Fruit fly (Drosophila melanogaster): Measurements from ENCODE around the gene CG15475.

The CG15475 gene

dm6 chr2L:20640617-20641016 lies 26.3 kb downstream of the CG15475 start, which contains the start of gene Sfp38D:
TSS of gene Sfp38D (plus strand) at chr2L:20640917.
- no peak for TF ChIP-seq CG10631 (GFP tag; optimal IDR thresholded peaks at IDR 0.05)
- no peak for TF ChIP-seq CG15336 (GFP tag; IDR thresholded peaks at IDR 0.05)
- no peak for TF ChIP-seq Eip75B (GFP tag; optimal IDR thresholded peaks at IDR 0.05)
- no peak for TF ChIP-seq Gug (GFP tag; IDR thresholded peaks at IDR 0.05)
- TF ChIP-seq topi (GFP tag; optimal IDR thresholded peaks at IDR 0.05): no peak
- no peak for TF ChIP-seq fkh (GFP tag; optimal IDR thresholded peaks at IDR 0.05)
- no peak for TF ChIP-seq CG1621 (tag; optimal IDR thresholded peaks at IDR 0.05)
- TF ChIP-seq CG4318 (GFP tag; optimal IDR thresholded peaks at IDR 0.05): no peak
- TF ChIP-seq Ets21C (GFP tag; optimal IDR thresholded peaks at IDR 0.05): no peak
- TF ChIP-seq lz (GFP tag; optimal IDR thresholded peaks at IDR 0.05): no peak

- TF ChIP-seq fkh (GFP tag; optimal IDR thresholded peaks at IDR 0.05) (no peak), CG15336 (GFP tag; IDR thresholded peaks at IDR 0.05) (no peak), CG6808 (GFP tag; optimal IDR thresholded peaks at IDR 0.05) (no peak), CG1621 (tag; optimal IDR thresholded peaks at IDR 0.05) (no peak), acj6 (GFP tag; optimal IDR thresholded peaks at IDR 0.05) (no peak), Gug (GFP tag; IDR thresholded peaks at IDR 0.05) (no peak), CG9139 (GFP tag; optimal IDR thresholded peaks at IDR 0.05) (no peak), CG11902 (GFP tag; optimal IDR thresholded peaks at IDR 0.05) (no peak), CG16779 (tag; optimal IDR thresholded peaks at IDR 0.05) (no peak), OdsH (GFP tag; optimal IDR thresholded peaks at IDR 0.05) (no peak), ss (GFP tag; optimal IDR thresholded peaks at IDR 0.05) (no peak), Smox (GFP tag; optimal IDR thresholded peaks at IDR 0.05) (no peak), pdm3 (GFP tag; optimal IDR thresholded peaks at IDR 0.05) (no peak), CG8319 (GFP tag; optimal IDR thresholded peaks at IDR 0.05) (no peak), Hr39 (GFP tag; optimal IDR thresholded peaks at IDR 0.05) (no peak), esn (GFP tag; optimal IDR thresholded peaks at IDR 0.05) (no peak)
Observed at dm6 chr2L:20643144-20643543, 28.8 kb downstream of the CG15475 start, which contains the start of gene CG17470. TSS of gene CG17470 (minus strand) at chr2L:20643244.

dm6 chr2L:20645394-20645869 lies 31.1 kb downstream of the CG15475 start, which contains the start of the genes phr6-4 and CG2608:
TSS of gene phr6-4 (minus strand) at chr2L:20645791.
TSS of gene CG2608 (plus strand) at chr2L:20645822.
- TF ChIP-seq cyc (GFP tag; optimal IDR thresholded peaks at IDR 0.05): peak; percentile 92
- TF ChIP-seq Hr38 (GFP tag; optimal IDR thresholded peaks at IDR 0.05): no peak
- TF ChIP-seq CG11762 (GFP tag; optimal IDR thresholded peaks at IDR 0.05; ENCODE audit: insufficient read depth): peak; percentile 89
- TF ChIP-seq acj6 (GFP tag; optimal IDR thresholded peaks at IDR 0.05): peak; percentile 95
- TF ChIP-seq Eip78C (GFP tag): peak; percentile 98
- TF ChIP-seq CG1621 (tag; optimal IDR thresholded peaks at IDR 0.05): peak; percentile 87
- TF ChIP-seq Sox102F (GFP tag; optimal IDR thresholded peaks at IDR 0.05): peak; percentile 91
- peak; percentile 95 for TF ChIP-seq OdsH (GFP tag; optimal IDR thresholded peaks at IDR 0.05)
- peak; percentile 87 for TF ChIP-seq dac (GFP tag; optimal IDR thresholded peaks at IDR 0.05)
- peak; percentile 95 for TF ChIP-seq Met (GFP tag; optimal IDR thresholded peaks at IDR 0.05)
- TF ChIP-seq fkh (GFP tag; optimal IDR thresholded peaks at IDR 0.05): peak; percentile 89
- peak; percentile 95 for TF ChIP-seq pdm3 (GFP tag; optimal IDR thresholded peaks at IDR 0.05)
- TF ChIP-seq salr (GFP tag; optimal IDR thresholded peaks at IDR 0.05): peak; percentile 81 to 95
- no peak for TF ChIP-seq CG4318 (GFP tag; optimal IDR thresholded peaks at IDR 0.05)
- peak; percentile 93 for TF ChIP-seq CG10669 (GFP tag; optimal IDR thresholded peaks at IDR 0.05)
- peak; percentile 88 for TF ChIP-seq Gug (GFP tag; IDR thresholded peaks at IDR 0.05)
- peak in 1 of 2 experiments; percentile 94 for TF ChIP-seq ss (GFP tag; optimal IDR thresholded peaks at IDR 0.05)
- TF ChIP-seq CG31627 (GFP tag; optimal IDR thresholded peaks at IDR 0.05): peak; percentile 93
- TF ChIP-seq CG8319 (GFP tag; optimal IDR thresholded peaks at IDR 0.05): peak; percentile 88
- TF ChIP-seq CG32006 (GFP tag; optimal IDR thresholded peaks at IDR 0.05): peak; percentile 97
- TF ChIP-seq Hr39 (GFP tag; optimal IDR thresholded peaks at IDR 0.05): peak; percentile 93
- peak; percentile 93 for TF ChIP-seq fd59A (GFP tag; optimal IDR thresholded peaks at IDR 0.05)
- peak; percentile 87 for TF ChIP-seq vri (GFP tag; optimal IDR thresholded peaks at IDR 0.05)
- TF ChIP-seq CG11294 (GFP tag; IDR thresholded peaks at IDR 0.05): peak; percentile 85
- TF ChIP-seq Hr4 (GFP tag; optimal IDR thresholded peaks at IDR 0.05): peak; percentile 95
- peak; percentile 87 for TF ChIP-seq Ets21C (GFP tag; optimal IDR thresholded peaks at IDR 0.05)
- TF ChIP-seq CG8119 (GFP tag; IDR thresholded peaks at IDR 0.05): peak; percentile 95
- TF ChIP-seq CG3032 (tag; optimal IDR thresholded peaks at IDR 0.05): peak; percentile 95
- TF ChIP-seq Sox14 (GFP tag; optimal IDR thresholded peaks at IDR 0.05): peak; percentile 94
- peak; percentile 94 for TF ChIP-seq net (GFP tag; optimal IDR thresholded peaks at IDR 0.05)
- TF ChIP-seq Ets96B (tag; optimal IDR thresholded peaks at IDR 0.05): peak; percentile 93
- TF ChIP-seq CG6808 (GFP tag; optimal IDR thresholded peaks at IDR 0.05): peak; percentile 92
- TF ChIP-seq Sox15 (GFP tag; optimal IDR thresholded peaks at IDR 0.05): peak; percentile 86
- peak; percentile 91 for TF ChIP-seq CG6792 (GFP tag; optimal IDR thresholded peaks at IDR 0.05)
- peak; percentile 95 for TF ChIP-seq svp (GFP tag)
- TF ChIP-seq CG3919 (GFP tag; optimal IDR thresholded peaks at IDR 0.05): peak; percentile 94

Data from whole organism, prepupa.